Fruit fly (Drosophila melanogaster): ENCODE measurements around the gene CG11594.

DNA sequence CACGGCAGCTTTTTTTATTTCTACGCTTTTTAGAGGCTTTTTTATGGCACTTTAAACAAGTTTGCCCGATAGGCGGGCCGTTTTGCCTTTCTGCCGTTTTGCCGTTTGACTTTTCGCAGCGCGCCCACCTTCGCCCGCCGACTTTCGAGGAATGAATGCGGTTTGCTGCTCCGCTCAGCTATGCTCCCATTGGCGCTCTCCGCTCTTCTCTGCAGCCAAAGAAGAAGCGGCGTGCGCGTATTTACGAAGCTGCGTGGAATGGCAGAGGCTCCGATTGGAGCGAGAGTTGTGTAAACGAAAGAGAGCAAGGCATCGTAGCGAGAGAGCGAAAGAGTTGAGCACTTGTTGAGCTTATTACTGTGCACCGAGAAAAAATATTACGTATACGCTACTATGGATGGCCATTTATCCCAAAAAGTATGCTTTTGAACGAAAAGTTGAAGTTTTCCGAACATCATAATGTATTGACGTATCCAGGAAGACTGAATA is 45.8 kb upstream of the CG11594 start, which contains the start of gene wit:
- TF ChIP-seq CG33017 (tag; optimal IDR thresholded peaks at IDR 0.05) = peak; percentile 75
- no peak for TF ChIP-seq Crg-1 (GFP tag; optimal IDR thresholded peaks at IDR 0.05)
- TF ChIP-seq Clk (GFP tag; optimal IDR thresholded peaks at IDR 0.05) = peak; percentile 48
- TF ChIP-seq bab1 (GFP tag; optimal IDR thresholded peaks at IDR 0.05) = peak; percentile 32
- TF ChIP-seq Hr96 (GFP tag; optimal IDR thresholded peaks at IDR 0.05) = peak; percentile 31
- TF ChIP-seq CG12768 (GFP tag; optimal IDR thresholded peaks at IDR 0.05) = peak; percentile 58

All from whole organism, adult.